Fruit fly (Drosophila melanogaster) whole organism, embryonic: ENCODE measurements around the gene Cont.
A peak's percentile ranks its signal among the peaks of the same experiment; 100 is the strongest.

Source experiments
- CG10321 ChIP-seq: fragments of 200-800 bp; sonication (Bioruptor generic); IDR thresholded peaks from 2 replicates; pipeline ENCODE4 v1.3.6; 2022; ENCODE audit warnings: missing biosample characterization, missing genetic modification characterization
- CG11398 ChIP-seq: fragments of 200-800 bp; sonication (Bioruptor generic); optimal IDR thresholded peaks from 2 replicates; lab custom pipeline; 2016; ENCODE audit warnings: missing biosample characterization, missing genetic modification characterization
- CG11560 ChIP-seq: fragments of 200-800 bp; sonication (Bioruptor generic); IDR thresholded peaks from 3 replicates; pipeline ENCODE4 v1.3.6; 2022; ENCODE audit warnings: missing biosample characterization, missing genetic modification characterization
- CG12659 ChIP-seq: fragments of 200-800 bp; sonication (Bioruptor generic); optimal IDR thresholded peaks from 3 replicates; lab custom pipeline; 2017; ENCODE audit warnings: mild to moderate bottlenecking, missing biosample characterization, missing genetic modification reagents, missing genetic modification characterization
- CG13296 ChIP-seq: fragments of 200-800 bp; sonication (Bioruptor generic); optimal IDR thresholded peaks from 3 replicates; lab custom pipeline; 2018; ENCODE audit warnings: missing biosample characterization, mild to moderate bottlenecking, missing genetic modification characterization
- CG13775 ChIP-seq: fragments of 200-800 bp; sonication (Bioruptor generic); optimal IDR thresholded peaks from 3 replicates; lab custom pipeline; 2017; ENCODE audit warnings: missing biosample characterization, mild to moderate bottlenecking, missing genetic modification characterization
- CG13894 ChIP-seq: fragments of 200-800 bp; sonication (Bioruptor generic); optimal IDR thresholded peaks from 3 replicates; lab custom pipeline; 2018; ENCODE audit warnings: missing biosample characterization, mild to moderate bottlenecking, missing genetic modification characterization, moderate library complexity
- CG14965 ChIP-seq: fragments of 200-800 bp; sonication (Bioruptor generic); optimal IDR thresholded peaks from 2 replicates; lab custom pipeline; 2016; ENCODE audit warnings: missing biosample characterization, missing genetic modification characterization, borderline replicate concordance
- CG15479 ChIP-seq: fragments of 200-800 bp; sonication (Bioruptor generic); optimal IDR thresholded peaks from 3 replicates; lab custom pipeline; 2019; ENCODE audit warnings: missing biosample characterization, mild to moderate bottlenecking, missing genetic modification characterization, moderate library complexity
- CG18599 ChIP-seq: fragments of 200-800 bp; sonication (Bioruptor generic); optimal IDR thresholded peaks from 3 replicates; lab custom pipeline; 2017; ENCODE audit warnings: missing biosample characterization, missing genetic modification characterization, mild to moderate bottlenecking, moderate library complexity, missing genetic modification reagents
- CG3281 ChIP-seq: fragments of 200-800 bp; sonication (Bioruptor generic); optimal IDR thresholded peaks from 3 replicates; lab custom pipeline; 2017; ENCODE audit warnings: missing biosample characterization, mild to moderate bottlenecking, missing genetic modification characterization
- CG34422 ChIP-seq: fragments of 200-800 bp; sonication (Bioruptor generic); IDR thresholded peaks from 3 replicates; pipeline ENCODE4 v1.3.6; 2022; ENCODE audit warnings: missing biosample characterization, missing genetic modification characterization
- CG3838 ChIP-seq: fragments of 200-800 bp; sonication (Bioruptor generic); optimal IDR thresholded peaks from 3 replicates; lab custom pipeline; 2016; ENCODE audit warnings: missing biosample characterization, missing genetic modification characterization
- CG4820 ChIP-seq: fragments of 200-800 bp; sonication (Bioruptor generic); optimal IDR thresholded peaks from 3 replicates; lab custom pipeline; 2016; ENCODE audit warnings: missing biosample characterization, missing genetic modification characterization
- CG7271 ChIP-seq: fragments of 200-800 bp; sonication (Bioruptor generic); optimal IDR thresholded peaks from 2 replicates; lab custom pipeline; 2018; ENCODE audit warnings: missing biosample characterization, mild to moderate bottlenecking, missing genetic modification characterization, moderate library complexity
- CG7556 ChIP-seq: fragments of 200-800 bp; sonication (Bioruptor generic); optimal IDR thresholded peaks from 2 replicates; lab custom pipeline; 2017; ENCODE audit warnings: missing biosample characterization, mild to moderate bottlenecking, missing genetic modification characterization
- CG8944 ChIP-seq: fragments of 200-800 bp; sonication (Bioruptor generic); optimal IDR thresholded peaks from 3 replicates; lab custom pipeline; 2016; ENCODE audit warnings: missing biosample characterization, missing genetic modification characterization
- Chrac-16 ChIP-seq: fragments of 200-800 bp; sonication (Bioruptor generic); optimal IDR thresholded peaks from 3 replicates; lab custom pipeline; 2016; ENCODE audit warnings: missing biosample characterization, missing genetic modification characterization
- Dfd ChIP-seq, 2 experiments: fragments of >200 bp; optimal IDR thresholded peaks; 2 replicates each; lab custom pipeline; 2017; ENCODE audit warnings: missing biosample characterization in 2 of 2, missing genetic modification characterization in 2 of 2
- Dip2 ChIP-seq: fragments of 200-800 bp; sonication (Bioruptor generic); IDR thresholded peaks from 2 replicates; pipeline ENCODE4 v1.3.6; 2022; ENCODE audit warnings: missing biosample characterization, missing genetic modification characterization
- Dll ChIP-seq: fragments of 200-800 bp; sonication (Bioruptor generic); IDR thresholded peaks from 4 replicates; pipeline ENCODE4 v1.3.6; 2022; ENCODE audit warnings: missing biosample characterization, missing genetic modification characterization; ENCODE audit not compliant: partially characterized antibody
- E2f1 ChIP-seq: fragments of 200-800 bp; sonication (Bioruptor generic); IDR thresholded peaks from 2 replicates; pipeline ENCODE4 v1.3.6; 2022; ENCODE audit warnings: missing biosample characterization, missing genetic modification characterization
- Hr78 ChIP-seq, 2 experiments: fragments of 200-800 bp in 1 of 2; fragments of >200 bp in 1 of 2; sonication (Bioruptor generic) in 1 of 2; optimal IDR thresholded peaks; 2 replicates each; lab custom pipeline; 2017 to 2019; ENCODE audit warnings: missing biosample characterization in 2 of 2, missing genetic modification characterization in 2 of 2, mild to moderate bottlenecking in 1 of 2, moderate library complexity in 1 of 2
- Jarid2 ChIP-seq: fragments of 200-800 bp; sonication (Bioruptor generic); optimal IDR thresholded peaks from 3 replicates; lab custom pipeline; 2017; ENCODE audit warnings: mild to moderate bottlenecking, missing biosample characterization, missing genetic modification reagents, missing genetic modification characterization
- Mad ChIP-seq: fragments of 200-800 bp; sonication (Bioruptor generic); optimal IDR thresholded peaks from 2 replicates; lab custom pipeline; 2016; ENCODE audit warnings: missing biosample characterization, missing genetic modification characterization
- PHDP ChIP-seq: fragments of 200-800 bp; sonication (Bioruptor generic); optimal IDR thresholded peaks from 3 replicates; lab custom pipeline; 2018; ENCODE audit warnings: missing biosample characterization, mild to moderate bottlenecking, missing genetic modification characterization, moderate library complexity
- amos ChIP-seq: fragments of 200-800 bp; sonication (Bioruptor generic); IDR thresholded peaks from 2 replicates; pipeline ENCODE4 v1.3.6; 2022; ENCODE audit warnings: missing biosample characterization, missing genetic modification characterization; ENCODE audit not compliant: partially characterized antibody
- aop ChIP-seq: fragments of 200-800 bp; sonication (Bioruptor generic); IDR thresholded peaks from 2 replicates; pipeline ENCODE4 v1.3.6; 2022; ENCODE audit warnings: missing biosample characterization, missing genetic modification characterization
- chif ChIP-seq, 2 experiments: fragments of 200-800 bp; sonication (Bioruptor generic); optimal IDR thresholded peaks; 3 replicates each; lab custom pipeline; 2016; ENCODE audit warnings: missing biosample characterization in 2 of 2, missing genetic modification characterization in 2 of 2
- dan ChIP-seq: fragments of 200-800 bp; sonication (Bioruptor generic); IDR thresholded peaks from 2 replicates; pipeline ENCODE4 v1.3.6; 2022; ENCODE audit warnings: missing biosample characterization, missing genetic modification characterization
- gce ChIP-seq: fragments of 200-800 bp; sonication (Bioruptor generic); IDR thresholded peaks from 3 replicates; pipeline ENCODE4 v1.3.6; 2022; ENCODE audit warnings: missing biosample characterization, missing genetic modification characterization
- her ChIP-seq: fragments of 200-800 bp; sonication (Bioruptor generic); optimal IDR thresholded peaks from 2 replicates; lab custom pipeline; 2016; ENCODE audit warnings: missing biosample characterization, missing genetic modification characterization
- lbe ChIP-seq: fragments of 200-800 bp; sonication (Bioruptor generic); optimal IDR thresholded peaks from 2 replicates; lab custom pipeline; 2016; ENCODE audit warnings: missing biosample characterization, mild to moderate bottlenecking, missing genetic modification characterization
- pan ChIP-seq, 4 experiments: fragments of >200 bp in 3 of 4; fragments of 200-800 bp in 1 of 4; sonication (Bioruptor generic) in 1 of 4; optimal IDR thresholded peaks in 3 of 4; IDR thresholded peaks in 1 of 4; 2 replicates each; pipeline versions ENCODE4 v1.3.6 to Lab custom; 2017 to 2022; ENCODE audit warnings: missing biosample characterization in 2 of 4, missing genetic modification characterization in 2 of 4, mixed read lengths in 1 of 4
- pb ChIP-seq: fragments of 200-800 bp; sonication (Bioruptor generic); optimal IDR thresholded peaks from 3 replicates; lab custom pipeline; 2016; ENCODE audit warnings: missing biosample characterization, missing genetic modification characterization
- pita ChIP-seq: fragments of 200-800 bp; sonication (Bioruptor generic); optimal IDR thresholded peaks from 2 replicates; lab custom pipeline; 2017; ENCODE audit warnings: missing biosample characterization, mild to moderate bottlenecking, missing genetic modification characterization
- ro ChIP-seq: fragments of 200-800 bp; sonication (Bioruptor generic); IDR thresholded peaks from 2 replicates; pipeline ENCODE4 v1.3.6; 2022; ENCODE audit warnings: missing biosample characterization, missing genetic modification characterization
- salm ChIP-seq: fragments of 200-800 bp; sonication (Bioruptor generic); optimal IDR thresholded peaks from 2 replicates; lab custom pipeline; 2018; ENCODE audit warnings: missing biosample characterization, mild to moderate bottlenecking, missing genetic modification characterization
- sens-2 ChIP-seq: fragments of 200-800 bp; sonication (Bioruptor generic); IDR thresholded peaks from 2 replicates; pipeline ENCODE4 v1.3.6; 2022; ENCODE audit warnings: missing biosample characterization, missing genetic modification characterization
- sna ChIP-seq: fragments of 200-800 bp; sonication (Bioruptor generic); IDR thresholded peaks from 2 replicates; pipeline ENCODE4 v1.3.6; 2022; ENCODE audit warnings: missing biosample characterization, missing genetic modification characterization; ENCODE audit not compliant: partially characterized antibody
- tap ChIP-seq: fragments of 200-800 bp; optimal IDR thresholded peaks from 3 replicates; lab custom pipeline; 2019; ENCODE audit warnings: missing biosample characterization, mild to moderate bottlenecking, missing genetic modification characterization, moderate library complexity
- tin ChIP-seq: fragments of 200-800 bp; sonication (Bioruptor generic); optimal IDR thresholded peaks from 3 replicates; lab custom pipeline; 2016; ENCODE audit warnings: missing biosample characterization, missing genetic modification characterization
- ttk ChIP-seq: fragments of 200-800 bp; sonication (Bioruptor generic); IDR thresholded peaks from 2 replicates; pipeline ENCODE4 v2.1.2; 2022; ENCODE audit warnings: missing biosample characterization, missing genetic modification characterization
- tx ChIP-seq: fragments of 200-800 bp; sonication (Bioruptor generic); optimal IDR thresholded peaks from 2 replicates; lab custom pipeline; 2016; ENCODE audit warnings: missing biosample characterization, missing genetic modification characterization
- vfl ChIP-seq: fragments of 200-800 bp; sonication (Bioruptor generic); optimal IDR thresholded peaks from 2 replicates; lab custom pipeline; 2016; ENCODE audit warnings: missing biosample characterization, missing genetic modification characterization
- vvl ChIP-seq: fragments of 200-800 bp; sonication (Bioruptor generic); IDR thresholded peaks from 2 replicates; pipeline ENCODE4 v1.3.6; 2022; ENCODE audit warnings: missing biosample characterization, missing genetic modification characterization
- zen2 ChIP-seq: fragments of 200-800 bp; sonication (Bioruptor generic); IDR thresholded peaks from 3 replicates; pipeline ENCODE4 v1.3.6; 2022; ENCODE audit warnings: missing biosample characterization, missing genetic modification characterization; ENCODE audit not compliant: partially characterized antibody

Cont gene

DNA sequence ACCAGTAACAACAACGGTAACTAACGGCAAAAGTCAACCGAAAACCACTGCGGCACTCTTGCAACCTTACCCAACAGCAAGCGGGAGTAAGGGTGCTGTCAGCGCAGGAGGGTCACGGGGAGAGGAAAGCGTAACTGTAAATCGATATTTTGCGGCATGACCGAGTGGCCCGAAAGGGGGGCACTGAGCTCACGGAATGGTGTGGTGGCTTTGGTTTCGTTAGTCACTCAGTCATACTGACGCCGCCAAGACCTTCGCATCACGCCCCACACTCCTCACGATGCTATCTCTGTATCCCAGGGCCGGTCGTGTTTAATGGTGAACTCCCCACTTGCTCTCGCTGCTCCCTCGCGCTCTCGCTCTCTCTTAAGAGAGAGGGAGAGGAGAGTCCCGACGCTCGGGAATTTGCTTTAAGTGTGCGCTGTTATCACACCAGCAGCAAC, 20.4 kb upstream of the Cont start (continued):
- TF ChIP-seq lbe (no peak), aop (GFP tag; lab: Robert Waterston, UW) (no peak), pb (GFP tag; lab: Kevin White, UChicago) (peak; percentile 10), tx (no peak), Dfd (GFP tag; optimal IDR thresholded peaks at IDR 0.05; lab: Kevin White, UChicago) (no peak), CG3838 (GFP tag; lab: Kevin White, UChicago) (no peak), dan (GFP tag; lab: Robert Waterston, UW) (no peak), ttk (GFP tag; lab: Robert Waterston, UW) (no peak), zen2 (0 out of 3 replicates have a peak, but pooled peaks have one; percentile 21), CG11560 (tag; lab: Robert Waterston, UW) (no peak), ro (GFP tag; lab: Robert Waterston, UW) (no peak), CG3281 (no peak), CG13296 (GFP tag; lab: Kevin White, UChicago) (no peak), chif (GFP tag; optimal IDR thresholded peaks at IDR 0.05; lab: Kevin White, UChicago) (no peak)

DNA sequence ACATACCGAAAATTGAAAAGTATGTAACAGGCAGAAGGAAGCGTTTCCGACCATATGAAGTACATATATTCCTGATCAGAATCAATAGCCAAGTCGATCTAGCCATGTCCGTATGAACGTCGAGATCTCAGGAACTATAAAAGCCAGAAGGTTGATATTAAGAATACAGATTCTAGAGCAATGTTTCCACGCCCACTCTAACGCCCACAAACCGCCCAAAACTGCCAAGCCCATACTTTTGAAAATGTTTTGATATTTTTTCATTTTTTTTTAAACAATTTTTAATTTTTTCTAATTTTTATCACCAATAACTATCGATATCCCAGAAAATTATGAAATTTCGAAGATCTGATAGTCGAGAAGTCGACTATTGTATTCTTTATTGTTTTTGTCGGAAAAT, 19.1 kb upstream of the Cont start:
- TF ChIP-seq CG7271 (no peak), CG15479 (no peak), Dip2 (GFP tag; lab: Robert Waterston, UW) (no peak), CG14965 (GFP tag; lab: Kevin White, UChicago) (no peak), amos (GFP tag; lab: Robert Waterston, UW) (no peak), Hr78 (GFP tag; optimal IDR thresholded peaks at IDR 0.05; lab: Kevin White, UChicago) (no peak), Dll (GFP tag; lab: Robert Waterston, UW) (no peak), CG4820 (GFP tag; lab: Kevin White, UChicago) (no peak), CG12659 (GFP tag; lab: Kevin White, UChicago) (no peak), CG13775 (no peak), vfl (GFP tag; lab: Kevin White, UChicago) (no peak), CG10321 (GFP tag; lab: Robert Waterston, UW) (no peak), CG18599 (GFP tag; lab: Kevin White, UChicago) (no peak), vvl (GFP tag; lab: Robert Waterston, UW) (no peak), Mad (no peak), CG7556 (GFP tag; lab: Kevin White, UChicago) (no peak), CG11560 (tag; lab: Robert Waterston, UW) (no peak), Chrac-16 (no peak), E2f1 (GFP tag; lab: Robert Waterston, UW) (no peak)

DNA sequence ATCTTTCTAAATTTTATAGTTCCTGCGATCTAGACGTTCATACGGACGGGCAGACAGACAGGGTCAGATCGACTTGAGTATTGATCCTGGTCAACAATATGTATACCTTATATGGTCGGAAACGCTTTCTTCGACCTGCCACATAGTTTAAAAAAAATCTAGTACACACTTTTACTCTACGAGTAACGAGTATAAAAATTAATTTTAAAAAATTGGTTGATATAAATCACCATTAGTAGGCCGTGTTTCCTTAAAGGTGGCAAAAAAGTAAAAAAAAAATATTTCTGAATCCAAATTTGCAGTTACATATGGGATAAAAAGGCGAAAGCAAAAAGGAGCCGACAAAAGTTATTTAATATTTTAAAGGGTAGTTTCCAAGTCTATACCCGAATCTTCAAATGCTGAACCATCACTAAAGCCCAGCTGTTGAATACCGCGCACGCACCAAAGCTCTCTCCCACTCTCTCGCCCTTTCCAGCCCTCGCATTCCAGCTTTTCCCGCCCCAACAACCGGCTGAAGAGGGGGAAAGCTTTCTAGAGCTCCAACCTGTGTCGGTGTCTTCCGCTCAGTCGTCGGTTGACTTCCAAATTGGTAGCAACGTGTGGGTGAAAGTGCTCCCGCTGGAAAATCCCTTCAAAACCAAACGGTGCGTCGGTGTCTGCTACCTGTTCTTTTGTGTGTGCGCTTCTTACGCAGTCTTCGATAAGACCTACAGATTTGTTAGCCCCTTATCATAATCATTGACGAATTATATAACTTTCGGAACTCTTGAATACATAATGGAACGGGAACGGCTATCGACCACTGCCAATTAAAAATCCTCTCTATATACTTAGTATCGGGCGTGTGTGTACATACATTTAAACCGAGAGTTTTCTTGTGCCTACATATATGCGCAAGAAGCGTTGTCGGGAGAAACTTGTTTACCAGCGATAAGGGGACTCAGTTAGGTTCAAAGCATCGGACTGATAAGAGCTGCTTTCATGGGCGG, 2.4 kb upstream of the Cont start, which contains the start of gene Sfxn1-3:
Gene Sfxn1-3 (plus strand): TSS at position 238 of the 992 bp plus-strand sequence.
- peak; percentile 51 for TF ChIP-seq her (GFP tag; lab: Kevin White, UChicago)
- peak; percentile 0 for TF ChIP-seq tap (tag; lab: Kevin White, UChicago)
- peak; percentile 52; the same call in 1 of the 2 replicates for TF ChIP-seq sna (GFP tag; lab: Robert Waterston, UW)
- TF ChIP-seq sens-2 (GFP tag; lab: Robert Waterston, UW): no peak; the same call in 1 of the 2 replicates
- TF ChIP-seq CG11398 (GFP tag; lab: Kevin White, UChicago): peak; percentile 26
- TF ChIP-seq pan (optimal IDR thresholded peaks at IDR 0.05; lab: Kevin White, UChicago): no peak
- no peak for TF ChIP-seq pan (GFP tag; optimal IDR thresholded peaks at IDR 0.05 in 1 of 2, IDR thresholded peaks at IDR 0.05 in 1 of 2)
- TF ChIP-seq PHDP (tag; lab: Kevin White, UChicago): peak; percentile 12
- TF ChIP-seq tin (GFP tag; lab: Kevin White, UChicago): peak; percentile 19
- peak; percentile 72 for TF ChIP-seq CG13894 (tag; lab: Kevin White, UChicago)
- TF ChIP-seq pita (GFP tag; lab: Kevin White, UChicago): no peak
- peak; percentile 31; the same call in 1 of the 3 replicates for TF ChIP-seq gce (GFP tag; lab: Robert Waterston, UW)
- no peak for TF ChIP-seq CG8944 (GFP tag; lab: Kevin White, UChicago)
- TF ChIP-seq salm: no peak
- TF ChIP-seq CG34422: peak; percentile 79; the same call in 2 of the 3 replicates
- peak; percentile 92 for TF ChIP-seq Jarid2 (GFP tag; lab: Kevin White, UChicago)
